Worm (Caenorhabditis elegans): ENCODE results near the gene rpl-26.

rpl-26 gene

DNA sequence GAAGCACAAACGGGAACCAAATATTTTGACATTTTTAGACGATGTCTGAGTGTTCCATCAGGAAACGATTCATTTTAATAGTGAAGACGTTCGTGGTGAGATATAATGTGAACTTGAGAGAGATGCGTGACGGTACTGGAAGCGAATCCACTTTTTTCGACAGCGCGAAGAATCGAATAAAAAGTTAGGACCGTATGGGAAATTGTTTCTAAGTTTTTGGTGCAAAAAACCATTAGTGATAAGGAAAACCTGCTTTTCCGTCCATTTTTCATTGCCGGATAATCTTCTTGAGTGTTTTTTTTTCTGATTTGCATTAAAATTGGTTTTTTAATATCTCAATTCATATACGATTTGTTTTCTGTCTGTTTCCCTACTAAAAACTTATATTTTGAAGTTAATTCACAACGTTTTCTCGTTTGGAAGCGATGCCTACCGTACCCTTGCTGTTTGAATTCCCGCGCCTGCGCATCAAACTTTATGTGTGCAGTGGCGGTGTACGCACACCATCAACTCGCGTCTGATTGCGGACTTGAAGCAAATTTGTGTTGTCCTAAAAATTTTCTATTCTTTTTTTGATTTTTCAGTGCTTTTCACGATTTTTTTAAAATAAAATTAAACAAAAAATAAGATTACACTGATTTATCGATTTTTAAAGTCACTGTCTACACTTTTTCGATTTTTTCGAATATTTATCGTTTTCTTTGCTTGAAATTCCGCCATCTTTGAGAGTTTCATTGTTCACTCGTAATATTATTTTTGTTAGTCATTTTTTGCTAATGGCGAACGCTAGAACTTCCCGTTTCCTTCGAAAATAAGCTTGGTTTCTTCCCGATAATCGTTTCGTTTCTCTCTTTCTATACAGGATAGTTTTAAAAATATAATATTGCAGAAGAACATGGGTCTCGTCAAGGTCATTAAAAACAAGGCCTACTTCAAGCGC is 33.3 kb upstream of the rpl-26 start, which contains the start of the genes col-38 and rpl-5:
Gene col-38 (minus strand): TSS at position 51 of the 940 bp plus-strand sequence.
Gene rpl-5 (plus strand): TSS at position 890 of the 940 bp plus-strand sequence.
- no peak for TF ChIP-seq zag-1 (tag; optimal IDR thresholded peaks at IDR 0.05)
- TF ChIP-seq elt-2 (tag; optimal IDR thresholded peaks at IDR 0.05): peak; percentile 72
- TF ChIP-seq fkh-2 (tag; optimal IDR thresholded peaks at IDR 0.05): no peak
- TF ChIP-seq egl-5 (tag; optimal IDR thresholded peaks at IDR 0.05): peak; percentile 87
- TF ChIP-seq ztf-4 (tag; optimal IDR thresholded peaks at IDR 0.05): peak; percentile 2
- TF ChIP-seq pqm-1 (tag; optimal IDR thresholded peaks at IDR 0.05): peak; percentile 51
- no peak for TF ChIP-seq elt-3 (tag; optimal IDR thresholded peaks at IDR 0.05)
- TF ChIP-seq fkh-10 (GFP tag; optimal IDR thresholded peaks at IDR 0.05): peak; percentile 83
- TF ChIP-seq nhr-11 (tag; optimal IDR thresholded peaks at IDR 0.05): peak; percentile 73
- TF ChIP-seq ceh-28 (tag; optimal IDR thresholded peaks at IDR 0.05): peak; percentile 64
- TF ChIP-seq nhr-43 (tag; optimal IDR thresholded peaks at IDR 0.05; ENCODE audit: poor library complexity, severe bottlenecking): peak; percentile 66
- TF ChIP-seq nhr-76 (tag; optimal IDR thresholded peaks at IDR 0.05): no peak
- TF ChIP-seq nhr-12 (tag; optimal IDR thresholded peaks at IDR 0.05): no peak
- no peak for TF ChIP-seq eor-1 (tag; optimal IDR thresholded peaks at IDR 0.05)
- no peak for TF ChIP-seq aly-2 (tag; optimal IDR thresholded peaks at IDR 0.05)
- TF ChIP-seq pha-4 (tag; optimal IDR thresholded peaks at IDR 0.05): peak; percentile 99
- TF ChIP-seq nhr-28 (tag; optimal IDR thresholded peaks at IDR 0.05): no peak
- no peak for TF ChIP-seq ztf-11 (tag; optimal IDR thresholded peaks at IDR 0.05)
- TF ChIP-seq skn-1 (tag; optimal IDR thresholded peaks at IDR 0.05): peak; percentile 78
- no peak for TF ChIP-seq ceh-9 (tag; optimal IDR thresholded peaks at IDR 0.05)
- TF ChIP-seq nfya-1 (tag; optimal IDR thresholded peaks at IDR 0.05; ENCODE audit: insufficient read depth): peak; percentile 97
- no peak for TF ChIP-seq sea-2 (GFP tag; optimal IDR thresholded peaks at IDR 0.05)
- TF ChIP-seq lin-15B (tag; optimal IDR thresholded peaks at IDR 0.05): peak; percentile 97
- TF ChIP-seq tbx-2 (tag; optimal IDR thresholded peaks at IDR 0.05): peak; percentile 38
- no peak for TF ChIP-seq egl-27 (tag; optimal IDR thresholded peaks at IDR 0.05)
- TF ChIP-seq jun-1 (tag; optimal IDR thresholded peaks at IDR 0.05): peak; percentile 66
- no peak for TF ChIP-seq fos-1 (tag; optimal IDR thresholded peaks at IDR 0.05)
- TF ChIP-seq snpc-4 (tag; optimal IDR thresholded peaks at IDR 0.05): peak; percentile 78
- peak; percentile 84 for TF ChIP-seq ZK546.5 (tag; optimal IDR thresholded peaks at IDR 0.05)
- no peak for TF ChIP-seq ceh-16 (tag; optimal IDR thresholded peaks at IDR 0.05)
- TF ChIP-seq R02D3.7 (tag; optimal IDR thresholded peaks at IDR 0.05): peak; percentile 73
- TF ChIP-seq unc-39 (tag; optimal IDR thresholded peaks at IDR 0.05): no peak
- TF ChIP-seq mdl-1 (tag; optimal IDR thresholded peaks at IDR 0.05): no peak
- no peak for TF ChIP-seq daf-12 (tag; optimal IDR thresholded peaks at IDR 0.05)
- TF ChIP-seq lin-39 (tag; optimal IDR thresholded peaks at IDR 0.05): peak; percentile 93
- TF ChIP-seq nhr-77 (tag; optimal IDR thresholded peaks at IDR 0.05): no peak
- peak; percentile 94 for TF ChIP-seq nhr-25 (tag; optimal IDR thresholded peaks at IDR 0.05)
- TF ChIP-seq ceh-82 (tag; optimal IDR thresholded peaks at IDR 0.05): no peak
- TF ChIP-seq elt-1 (tag; optimal IDR thresholded peaks at IDR 0.05): peak; percentile 23
- no peak for TF ChIP-seq mml-1 (tag; optimal IDR thresholded peaks at IDR 0.05)
- TF ChIP-seq ama-1 (optimal IDR thresholded peaks at IDR 0.05): peak; percentile 7
- TF ChIP-seq nhr-67 (tag; optimal IDR thresholded peaks at IDR 0.05): no peak
- peak; percentile 28 for TF ChIP-seq unc-62 (GFP tag; optimal IDR thresholded peaks at IDR 0.05)
- TF ChIP-seq nhr-23 (tag; optimal IDR thresholded peaks at IDR 0.05): peak; percentile 96
- TF ChIP-seq hmg-11 (tag; optimal IDR thresholded peaks at IDR 0.05): peak; percentile 63
- TF ChIP-seq nhr-237 (tag; optimal IDR thresholded peaks at IDR 0.05): no peak
- TF ChIP-seq lsy-12 (tag; optimal IDR thresholded peaks at IDR 0.05): peak; percentile 77
